Worm (Caenorhabditis elegans): ENCODE measurements around the gene ttr-32.
A peak's percentile ranks its signal among the peaks of the same experiment; 100 is the strongest.

Gene ttr-32

ce11 chrIII:7555360-7555759 is 10.9 kb upstream of the ttr-32 start, which contains the start of gene ceh-13:
TSS of gene ceh-13 (plus strand) at chrIII:7555660.
- TF ChIP-seq hlh-17 (GFP tag; optimal IDR thresholded peaks at IDR 0.05; ENCODE audit: borderline replicate concordance) (no peak), grh-1 (GFP tag; IDR thresholded peaks at IDR 0.05) (no peak), sox-4 (tag; optimal IDR thresholded peaks at IDR 0.05) (no peak), ces-1 (GFP tag; optimal IDR thresholded peaks at IDR 0.05) (no peak), alr-1 (tag; optimal IDR thresholded peaks at IDR 0.05; ENCODE audit: borderline replicate concordance) (no peak), lin-13 (GFP tag; optimal IDR thresholded peaks at IDR 0.05) (no peak), nhr-19 (GFP tag; conservative IDR thresholded peaks at IDR 0.05) (no peak), efl-3 (GFP tag; optimal IDR thresholded peaks at IDR 0.05) (no peak), mab-9 (GFP tag; IDR thresholded peaks at IDR 0.05) (no peak), vab-15 (tag; optimal IDR thresholded peaks at IDR 0.05) (no peak), C34B4.2 (tag; optimal IDR thresholded peaks at IDR 0.05) (no peak), nhr-84 (tag; optimal IDR thresholded peaks at IDR 0.05) (no peak), lir-3 (tag; optimal IDR thresholded peaks at IDR 0.05; ENCODE audit: poor library complexity) (no peak), sup-37 (GFP tag; optimal IDR thresholded peaks at IDR 0.05) (no peak), pag-3 (tag; optimal IDR thresholded peaks at IDR 0.05; ENCODE audit: borderline replicate concordance, insufficient read depth) (no peak), nhr-28 (tag; optimal IDR thresholded peaks at IDR 0.05) (no peak), ets-5 (GFP tag; IDR thresholded peaks at IDR 0.05) (no peak), xbp-1 (tag; optimal IDR thresholded peaks at IDR 0.05) (no peak), unc-86 (tag; optimal IDR thresholded peaks at IDR 0.05) (no peak), unc-62 (GFP tag; optimal IDR thresholded peaks at IDR 0.05) (no peak)

DNA sequence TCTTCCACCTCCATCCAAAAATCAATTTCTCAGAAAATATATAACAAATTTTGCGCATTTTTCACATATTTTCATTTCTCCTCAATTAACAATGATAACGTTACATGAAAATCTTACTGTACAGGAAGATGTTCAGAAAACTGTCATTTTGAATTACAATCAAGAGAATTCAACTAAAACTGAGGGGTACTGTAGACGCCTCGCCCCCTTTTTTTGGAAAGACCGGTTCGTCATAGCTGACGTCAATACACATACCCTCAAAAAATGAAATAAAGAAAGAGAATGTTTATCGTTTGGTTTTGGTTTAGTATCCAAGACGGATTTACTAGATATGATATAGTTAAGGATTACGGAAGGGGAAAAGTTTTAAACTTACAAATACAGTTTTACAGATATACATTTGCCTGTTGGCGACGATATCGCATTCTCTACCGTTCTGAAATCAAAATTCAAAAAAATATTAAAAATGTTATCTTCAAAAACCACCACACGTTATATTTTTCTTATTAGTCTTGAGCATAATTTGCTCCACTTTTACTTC is 8.2 kb upstream of the ttr-32 start:
- no peak for TF ChIP-seq ztf-11 (tag; optimal IDR thresholded peaks at IDR 0.05)
- no peak for TF ChIP-seq nhr-90 (tag; optimal IDR thresholded peaks at IDR 0.05; ENCODE audit: poor library complexity)
- TF ChIP-seq snu-23 (GFP tag; optimal IDR thresholded peaks at IDR 0.05): peak; percentile 25
- TF ChIP-seq mab-9 (GFP tag; IDR thresholded peaks at IDR 0.05): no peak
- TF ChIP-seq snpc-4 (tag; optimal IDR thresholded peaks at IDR 0.05): no peak
- no peak for TF ChIP-seq elt-2 (tag; optimal IDR thresholded peaks at IDR 0.05)
- no peak for TF ChIP-seq nhr-19 (GFP tag; conservative IDR thresholded peaks at IDR 0.05)
- TF ChIP-seq unc-62 (GFP tag; optimal IDR thresholded peaks at IDR 0.05): no peak
- no peak for TF ChIP-seq ces-1 (GFP tag; optimal IDR thresholded peaks at IDR 0.05)
- no peak for TF ChIP-seq tlp-1 (tag; optimal IDR thresholded peaks at IDR 0.05)
- no peak for TF ChIP-seq F16B12.6 (tag; optimal IDR thresholded peaks at IDR 0.05)
- TF ChIP-seq lin-35 (GFP tag; optimal IDR thresholded peaks at IDR 0.05): peak in 1 of 2 experiments; percentile 17
- TF ChIP-seq C16A3.4 (tag; optimal IDR thresholded peaks at IDR 0.05): no peak
- no peak for TF ChIP-seq ztf-4 (tag; optimal IDR thresholded peaks at IDR 0.05)
- TF ChIP-seq fkh-10 (GFP tag; optimal IDR thresholded peaks at IDR 0.05): no peak
- no peak for TF ChIP-seq fkh-4 (tag; optimal IDR thresholded peaks at IDR 0.05; ENCODE audit: borderline replicate concordance)
- no peak for TF ChIP-seq fos-1 (tag; optimal IDR thresholded peaks at IDR 0.05)
- no peak for TF ChIP-seq nhr-237 (tag; optimal IDR thresholded peaks at IDR 0.05)
- TF ChIP-seq egl-27 (tag; optimal IDR thresholded peaks at IDR 0.05): no peak
- TF ChIP-seq zip-4 (GFP tag; optimal IDR thresholded peaks at IDR 0.05): no peak
- no peak for TF ChIP-seq ceh-88 (GFP tag; IDR thresholded peaks at IDR 0.05)
- no peak for TF ChIP-seq pqm-1 (tag; optimal IDR thresholded peaks at IDR 0.05)
- TF ChIP-seq unc-86 (tag; optimal IDR thresholded peaks at IDR 0.05): no peak
- no peak for TF ChIP-seq tbx-2 (tag; optimal IDR thresholded peaks at IDR 0.05)
- no peak for TF ChIP-seq zag-1 (tag; optimal IDR thresholded peaks at IDR 0.05)
- TF ChIP-seq efl-1 (optimal IDR thresholded peaks at IDR 0.05): no peak
- no peak for TF ChIP-seq efl-1 (GFP tag; optimal IDR thresholded peaks at IDR 0.05 in 1 of 2)
- TF ChIP-seq alr-1 (tag; optimal IDR thresholded peaks at IDR 0.05; ENCODE audit: borderline replicate concordance): no peak
- TF ChIP-seq efl-3 (GFP tag; optimal IDR thresholded peaks at IDR 0.05): no peak
- no peak for TF ChIP-seq unc-30 (tag; optimal IDR thresholded peaks at IDR 0.05)
- TF ChIP-seq nhr-76 (tag; optimal IDR thresholded peaks at IDR 0.05): no peak
- no peak for TF ChIP-seq nhr-77 (tag; optimal IDR thresholded peaks at IDR 0.05)
- TF ChIP-seq nhr-11 (tag; optimal IDR thresholded peaks at IDR 0.05): no peak
- no peak for TF ChIP-seq fkh-8 (tag; optimal IDR thresholded peaks at IDR 0.05)
- TF ChIP-seq mef-2 (tag; optimal IDR thresholded peaks at IDR 0.05): no peak
- TF ChIP-seq ceh-82 (tag; optimal IDR thresholded peaks at IDR 0.05): no peak
- TF ChIP-seq aha-1 (tag; optimal IDR thresholded peaks at IDR 0.05): no peak
- TF ChIP-seq lir-3 (tag; optimal IDR thresholded peaks at IDR 0.05; ENCODE audit: poor library complexity): no peak
- TF ChIP-seq lin-13 (GFP tag; optimal IDR thresholded peaks at IDR 0.05): no peak
- peak; percentile 22 to 67 for TF ChIP-seq lsy-2 (tag; optimal IDR thresholded peaks at IDR 0.05)

Measured in whole organism, L1 larva.